Worm (Caenorhabditis elegans) whole organism, L1 larva: ENCODE results near the gene elt-6.

Experiments used
- aha-1 ChIP-seq: fragments of 150-350 bp; optimal IDR thresholded peaks from 2 replicates; lab custom pipeline; 2014; ENCODE audit warnings: missing biosample characterization, missing genetic modification characterization
- ama-1 ChIP-seq: fragments of 150-350 bp; optimal IDR thresholded peaks from 2 replicates; lab custom pipeline; 2014
- blmp-1 ChIP-seq: fragments of 150-350 bp; optimal IDR thresholded peaks from 2 replicates; lab custom pipeline; 2014; ENCODE audit warnings: missing biosample characterization, missing genetic modification characterization
- ceh-82 ChIP-seq, 3 experiments: fragments of 150-350 bp in 1 of 3; sonication (generic microtip) in 2 of 3; optimal IDR thresholded peaks; 2 replicates each; lab custom pipeline; 2014 to 2017; ENCODE audit warnings: missing biosample characterization in 3 of 3, missing genetic modification characterization in 3 of 3
- efl-3 ChIP-seq: fragments of 200-800 bp; sonication (Bioruptor generic); optimal IDR thresholded peaks from 2 replicates; lab custom pipeline; 2018; ENCODE audit warnings: mild to moderate bottlenecking, missing genetic modification characterization, missing compliant biosample characterization
- egl-13 ChIP-seq: sonication (generic microtip); optimal IDR thresholded peaks from 2 replicates; lab custom pipeline; 2016; ENCODE audit warnings: missing genotype, missing genetic modification reagents, missing genetic modification characterization, missing compliant biosample characterization
- ets-5 ChIP-seq: fragments of 200-800 bp; sonication (Bioruptor generic); IDR thresholded peaks from 2 replicates; pipeline ENCODE4 v1.3.6; 2022; ENCODE audit warnings: missing genetic modification characterization, missing compliant biosample characterization
- fkh-4 ChIP-seq: sonication (generic microtip); optimal IDR thresholded peaks from 2 replicates; lab custom pipeline; 2016; ENCODE audit warnings: missing compliant biosample characterization, missing genetic modification characterization, borderline replicate concordance
- fkh-8 ChIP-seq: sonication (generic microtip); optimal IDR thresholded peaks from 2 replicates; lab custom pipeline; 2016; ENCODE audit warnings: mild to moderate bottlenecking, missing genetic modification characterization, missing compliant biosample characterization
- grh-1 ChIP-seq: fragments of 200-800 bp; sonication (Bioruptor generic); IDR thresholded peaks from 2 replicates; pipeline ENCODE4 v1.3.6; 2022; ENCODE audit warnings: missing genetic modification reagents, missing genetic modification characterization, missing compliant biosample characterization
- hlh-4 ChIP-seq: sonication (generic microtip); optimal IDR thresholded peaks from 2 replicates; lab custom pipeline; 2016; ENCODE audit warnings: mild to moderate bottlenecking, missing genetic modification characterization, missing compliant biosample characterization
- irx-1 ChIP-seq: sonication (generic microtip); optimal IDR thresholded peaks from 2 replicates; lab custom pipeline; 2016; ENCODE audit warnings: missing genetic modification characterization, missing compliant biosample characterization
- isw-1 ChIP-seq: fragments of 200-800 bp; sonication (Bioruptor generic); IDR thresholded peaks from 2 replicates; pipeline ENCODE4 v1.3.6; 2022; ENCODE audit warnings: missing genetic modification characterization, missing compliant biosample characterization
- jun-1 ChIP-seq: fragments of 150-350 bp; optimal IDR thresholded peaks from 2 replicates; lab custom pipeline; 2014; ENCODE audit warnings: missing biosample characterization, missing genetic modification reagents, missing genetic modification characterization
- lin-13 ChIP-seq: fragments of 150-350 bp; optimal IDR thresholded peaks from 2 replicates; lab custom pipeline; 2014; ENCODE audit warnings: missing biosample characterization, missing genetic modification reagents, missing genetic modification characterization
- lin-14 ChIP-seq: fragments of 200-800 bp; sonication (Bioruptor generic); optimal IDR thresholded peaks from 2 replicates; lab custom pipeline; 2018; ENCODE audit warnings: mild to moderate bottlenecking, missing genetic modification characterization, moderate library complexity, missing compliant biosample characterization
- lin-39 ChIP-seq: fragments of 150-350 bp; optimal IDR thresholded peaks from 2 replicates; lab custom pipeline; 2014; ENCODE audit warnings: missing biosample characterization, missing genetic modification reagents, missing genetic modification characterization
- mdl-1 ChIP-seq, 2 experiments: fragments of 150-350 bp; optimal IDR thresholded peaks; 2 replicates each; lab custom pipeline; 2014 to 2017; ENCODE audit warnings: missing biosample characterization in 2 of 2, missing genetic modification characterization in 2 of 2, inconsistent platforms in 1 of 2
- nhr-20 ChIP-seq: sonication (generic microtip); optimal IDR thresholded peaks from 2 replicates; lab custom pipeline; 2016; ENCODE audit warnings: mild to moderate bottlenecking, missing genetic modification characterization, missing compliant biosample characterization
- nhr-237 ChIP-seq: fragments of 150-350 bp; optimal IDR thresholded peaks from 2 replicates; lab custom pipeline; 2014; ENCODE audit warnings: missing biosample characterization, missing genetic modification characterization
- nhr-28 ChIP-seq: fragments of 150-350 bp; optimal IDR thresholded peaks from 2 replicates; lab custom pipeline; 2014; ENCODE audit warnings: missing biosample characterization, missing genetic modification characterization
- nhr-47 ChIP-seq: sonication (generic microtip); optimal IDR thresholded peaks from 2 replicates; lab custom pipeline; 2016; ENCODE audit warnings: mild to moderate bottlenecking, missing genetic modification characterization, moderate library complexity, missing compliant biosample characterization
- nhr-71 ChIP-seq: sonication (generic microtip); optimal IDR thresholded peaks from 2 replicates; lab custom pipeline; 2016; ENCODE audit warnings: mild to moderate bottlenecking, missing genetic modification characterization, moderate library complexity, missing compliant biosample characterization
- nhr-77 ChIP-seq: fragments of 150-350 bp; optimal IDR thresholded peaks from 2 replicates; lab custom pipeline; 2014; ENCODE audit warnings: missing biosample characterization, missing genetic modification characterization
- nhr-84 ChIP-seq: sonication (generic microtip); optimal IDR thresholded peaks from 2 replicates; lab custom pipeline; 2017; ENCODE audit warnings: missing biosample characterization, missing genetic modification characterization
- nhr-85 ChIP-seq: sonication (generic microtip); peaks from one replicate; lab custom pipeline; 2016; ENCODE audit warnings: missing genetic modification characterization, inconsistent platforms, missing compliant biosample characterization
- nhr-90 ChIP-seq: sonication (generic microtip); optimal IDR thresholded peaks from 2 replicates; lab custom pipeline; 2016; ENCODE audit warnings: mild to moderate bottlenecking, missing genetic modification characterization, missing compliant biosample characterization; ENCODE audit not compliant: poor library complexity
- pag-3 ChIP-seq: sonication (generic microtip); optimal IDR thresholded peaks from 2 replicates; lab custom pipeline; 2017; ENCODE audit warnings: missing genetic modification characterization, mild to moderate bottlenecking, missing compliant biosample characterization, antibody characterized with exemption, borderline replicate concordance; ENCODE audit not compliant: insufficient read depth
- skn-1 ChIP-seq: fragments of 150-350 bp; optimal IDR thresholded peaks from 2 replicates; lab custom pipeline; 2014; ENCODE audit warnings: missing biosample characterization, missing genetic modification characterization
- sptf-1 ChIP-seq: fragments of 150-350 bp; optimal IDR thresholded peaks from 2 replicates; lab custom pipeline; 2014; ENCODE audit warnings: missing biosample characterization, missing genetic modification characterization
- tbx-2 ChIP-seq: sonication (generic microtip); optimal IDR thresholded peaks from 2 replicates; lab custom pipeline; 2016; ENCODE audit warnings: missing genetic modification characterization, missing compliant biosample characterization
- unc-130 ChIP-seq: fragments of 150-350 bp; optimal IDR thresholded peaks from 2 replicates; lab custom pipeline; 2017; ENCODE audit warnings: missing biosample characterization, missing genetic modification characterization, inconsistent platforms
- unc-62 ChIP-seq: fragments of 150-350 bp; optimal IDR thresholded peaks from 2 replicates; lab custom pipeline; 2014; ENCODE audit warnings: missing biosample characterization, missing genetic modification reagents, missing genetic modification characterization
- unc-98 ChIP-seq: fragments of 200-800 bp; sonication (Bioruptor generic); IDR thresholded peaks from 2 replicates; pipeline ENCODE4 v1.3.6; 2022; ENCODE audit warnings: missing genetic modification characterization, missing compliant biosample characterization
- zag-1 ChIP-seq: fragments of 150-350 bp; optimal IDR thresholded peaks from 2 replicates; lab custom pipeline; 2014; ENCODE audit warnings: missing biosample characterization, missing genetic modification characterization

The elt-6 gene

ce11 chrIV:1911273-1911672 is 6.5 kb upstream of the elt-6 start:
- TF ChIP-seq efl-3 (GFP tag; lab: Kevin White, UChicago) (peak; percentile 78), nhr-85 (tag; lab: Kevin White, UChicago) (peak; percentile 96), blmp-1 (tag; lab: Kevin White, UChicago) (peak; percentile 45), lin-39 (no peak), ama-1 (lab: Kevin White, UChicago) (no peak), nhr-28 (tag; lab: Kevin White, UChicago) (no peak), nhr-90 (tag; lab: Kevin White, UChicago) (no peak), nhr-71 (tag; lab: Kevin White, UChicago) (peak; percentile 10), zag-1 (tag; lab: Kevin White, UChicago) (no peak), nhr-84 (tag; lab: Kevin White, UChicago) (no peak), grh-1 (peak; percentile 29; the same call in 1 of the 2 replicates), nhr-20 (tag; lab: Kevin White, UChicago) (peak; percentile 17), nhr-47 (no peak), irx-1 (tag; lab: Kevin White, UChicago) (peak; percentile 16), lin-14 (peak; percentile 80)

- no peak for TF ChIP-seq nhr-237 (tag; lab: Kevin White, UChicago)
- no peak for TF ChIP-seq zag-1 (tag; lab: Kevin White, UChicago)
- TF ChIP-seq nhr-85 (tag; lab: Kevin White, UChicago): peak; percentile 26
- no peak for TF ChIP-seq hlh-4 (tag; lab: Kevin White, UChicago)
- TF ChIP-seq pag-3 (tag; lab: Kevin White, UChicago): no peak
- TF ChIP-seq lin-14: peak; percentile 33
Observed at ce11 chrIV:1914900-1915299, 2.9 kb upstream of the elt-6 start.

- TF ChIP-seq grh-1: no peak
- peak; percentile 17 for TF ChIP-seq blmp-1 (tag; lab: Kevin White, UChicago)
Observed at ce11 chrIV:1915549-1915948, 2.2 kb upstream of the elt-6 start.

DNA sequence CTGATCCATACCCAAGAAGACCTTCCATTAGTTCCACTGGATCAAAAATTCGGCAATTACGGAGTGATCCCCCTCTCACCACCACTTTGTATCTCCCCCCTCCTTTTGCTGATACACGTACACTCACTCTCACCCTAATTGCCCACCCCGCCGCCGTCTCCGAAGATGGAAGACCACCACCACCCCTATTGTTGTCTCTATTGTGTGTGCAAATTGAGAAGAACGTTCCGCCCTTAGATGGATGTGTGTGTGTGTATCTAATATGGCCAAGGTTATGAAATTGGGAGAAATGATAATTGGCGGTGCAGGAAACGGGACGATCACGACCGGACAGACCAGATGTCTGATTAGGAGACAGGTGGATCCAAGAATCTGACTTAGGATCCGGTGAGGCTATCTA is 1.5 kb upstream of the elt-6 start:
- TF ChIP-seq lin-14 (peak; percentile 2), nhr-20 (tag; lab: Kevin White, UChicago) (no peak), jun-1 (tag; lab: Kevin White, UChicago) (no peak), nhr-77 (tag; lab: Kevin White, UChicago) (no peak), nhr-85 (tag; lab: Kevin White, UChicago) (peak; percentile 70)
- TF ChIP-seq, all 84 proteins: peak for 2

DNA sequence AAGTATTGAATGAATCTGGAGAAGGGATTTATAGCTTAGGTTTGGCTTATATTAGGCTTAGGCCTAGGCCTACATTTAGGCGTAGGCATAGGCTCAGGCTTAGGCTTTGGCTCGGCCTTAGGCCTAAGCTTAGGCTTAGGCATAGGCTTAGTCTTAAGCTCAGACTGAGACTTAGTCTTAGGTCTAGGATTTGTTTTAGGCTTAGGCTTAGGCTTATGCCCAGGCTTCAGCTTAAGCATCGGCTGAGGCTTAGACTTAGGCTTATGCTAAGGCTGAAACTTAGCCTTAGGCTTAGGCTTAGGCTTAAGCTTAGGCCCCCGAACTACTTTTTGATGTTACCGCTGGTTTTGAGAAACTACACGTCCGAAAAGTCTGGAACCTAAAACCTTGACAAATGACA is 2.7 kb downstream of the elt-6 start:
- TF ChIP-seq unc-62 (GFP tag; lab: Kevin White, UChicago) (no peak), nhr-237 (tag; lab: Kevin White, UChicago) (no peak), tbx-2 (tag; lab: Kevin White, UChicago) (no peak), lin-13 (no peak), nhr-90 (tag; lab: Kevin White, UChicago) (no peak), mdl-1 (tag; optimal IDR thresholded peaks at IDR 0.05; lab: Kevin White, UChicago) (no peak), sptf-1 (no peak), unc-98 (GFP tag; lab: Robert Waterston, UW) (no peak), isw-1 (GFP tag; lab: Robert Waterston, UW) (no peak), fkh-4 (no peak), skn-1 (tag; lab: Kevin White, UChicago) (no peak), unc-130 (tag; lab: Kevin White, UChicago) (no peak), ceh-82 (tag; optimal IDR thresholded peaks at IDR 0.05; lab: Kevin White, UChicago) (no peak), egl-13 (tag; lab: Kevin White, UChicago) (no peak), aha-1 (tag; lab: Kevin White, UChicago) (no peak), fkh-8 (tag; lab: Kevin White, UChicago) (no peak), ets-5 (GFP tag; lab: Robert Waterston, UW) (no peak)
